Fruit fly (Drosophila melanogaster): Measurements from ENCODE around the gene CG32440.

DNA sequence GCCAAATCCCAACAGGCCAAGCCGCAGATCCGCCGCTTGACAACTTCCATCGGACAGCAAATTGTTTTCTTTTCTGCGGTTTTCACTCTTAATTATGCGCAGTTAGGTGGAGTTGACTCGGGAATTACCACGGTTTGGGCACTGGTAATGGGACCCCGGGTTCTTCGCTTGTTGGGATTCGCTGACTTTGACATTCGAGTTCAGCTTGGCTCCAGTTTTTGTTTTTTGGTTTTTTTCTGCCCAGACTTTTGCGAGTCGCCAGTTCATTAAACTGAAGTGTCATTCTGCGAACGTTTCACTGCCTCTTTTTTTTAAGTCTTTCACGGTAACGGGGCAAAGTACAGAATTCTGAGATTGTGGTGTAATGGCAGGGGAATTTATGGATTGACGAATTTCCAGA, 28.8 kb downstream of the CG32440 start:
- TF ChIP-seq CG12605 (GFP tag; IDR thresholded peaks at IDR 0.05) (no peak), Ets98B (GFP tag; IDR thresholded peaks at IDR 0.05) (no peak), Pif1A (GFP tag; optimal IDR thresholded peaks at IDR 0.05) (no peak), Pif1B (GFP tag; optimal IDR thresholded peaks at IDR 0.05) (no peak), CG13204 (GFP tag; optimal IDR thresholded peaks at IDR 0.05) (no peak), CG34367 (tag; optimal IDR thresholded peaks at IDR 0.05) (no peak), CG8159 (tag; optimal IDR thresholded peaks at IDR 0.05) (no peak), CG8301 (tag; optimal IDR thresholded peaks at IDR 0.05) (no peak), fd96Ca (GFP tag; IDR thresholded peaks at IDR 0.05) (no peak), gl (tag; optimal IDR thresholded peaks at IDR 0.05) (no peak), CG9948 (tag; optimal IDR thresholded peaks at IDR 0.05) (no peak), Snoo (tag; optimal IDR thresholded peaks at IDR 0.05) (no peak), CG10348 (GFP tag; IDR thresholded peaks at IDR 0.05) (no peak), D1 (tag; optimal IDR thresholded peaks at IDR 0.05) (no peak)
